Fruit fly (Drosophila melanogaster) whole organism, larva: Measurements from ENCODE around the gene t-cup.

Experiments
- noc ChIP-seq: fragments of 200-800 bp; sonication (Bioruptor generic); optimal IDR thresholded peaks from 3 replicates; lab custom pipeline; 2019; ENCODE audit warnings: missing biosample characterization, mild to moderate bottlenecking, missing genetic modification characterization, moderate library complexity

t-cup gene

dm6 chr2L:12504886-12505450 lies 7.8 kb upstream of the t-cup start:
- no peak for TF ChIP-seq noc (tag; lab: Kevin White, UChicago)

dm6 chr2L:12504006-12504885 lies 7.1 kb upstream of the t-cup start:
- no peak for TF ChIP-seq noc (tag; lab: Kevin White, UChicago)

dm6 chr2L:12502839-12503439 lies 5.8 kb upstream of the t-cup start:
- no peak for TF ChIP-seq noc (tag; lab: Kevin White, UChicago)

- TF ChIP-seq noc (tag; lab: Kevin White, UChicago): no peak
Observed at dm6 chr2L:12500405-12500804, 3.3 kb upstream of the t-cup start.

- no peak for TF ChIP-seq noc (tag; lab: Kevin White, UChicago)
Observed at dm6 chr2L:12499189-12499588, 2.1 kb upstream of the t-cup start.

dm6 chr2L:12498538-12498937 lies 1.4 kb upstream of the t-cup start:
- TF ChIP-seq noc (tag; lab: Kevin White, UChicago): no peak

- TF ChIP-seq noc (tag; lab: Kevin White, UChicago): no peak
Observed at dm6 chr2L:12495196-12495595, 1.9 kb downstream of the t-cup start.

dm6 chr2L:12493771-12494317 lies 3.3 kb downstream of the t-cup start:
- TF ChIP-seq noc (tag; lab: Kevin White, UChicago): peak; percentile 81

dm6 chr2L:12493101-12493770 lies 3.9 kb downstream of the t-cup start:
- no peak for TF ChIP-seq noc (tag; lab: Kevin White, UChicago)

- TF ChIP-seq noc (tag; lab: Kevin White, UChicago): no peak
Observed at dm6 chr2L:12489470-12489869, 7.7 kb downstream of the t-cup start.

- TF ChIP-seq noc (tag; lab: Kevin White, UChicago): no peak
Observed at dm6 chr2L:12487823-12488222, 9.3 kb downstream of the t-cup start.

dm6 chr2L:12487311-12487710 lies 9.8 kb downstream of the t-cup start:
- no peak for TF ChIP-seq noc (tag; lab: Kevin White, UChicago)

dm6 chr2L:12485897-12486615 lies 11.1 kb downstream of the t-cup start:
- TF ChIP-seq noc (tag; lab: Kevin White, UChicago): no peak

- peak; percentile 85 for TF ChIP-seq noc (tag; lab: Kevin White, UChicago)
Observed at dm6 chr2L:12483866-12484554, 13.1 kb downstream of the t-cup start.

- TF ChIP-seq noc (tag; lab: Kevin White, UChicago): no peak
Observed at dm6 chr2L:12483519-12483865, 13.6 kb downstream of the t-cup start.
